Worm (Caenorhabditis elegans): ENCODE results near the gene ZK829.9.
A peak's percentile ranks its signal among the peaks of the same experiment; 100 is the strongest.

Gene ZK829.9

DNA sequence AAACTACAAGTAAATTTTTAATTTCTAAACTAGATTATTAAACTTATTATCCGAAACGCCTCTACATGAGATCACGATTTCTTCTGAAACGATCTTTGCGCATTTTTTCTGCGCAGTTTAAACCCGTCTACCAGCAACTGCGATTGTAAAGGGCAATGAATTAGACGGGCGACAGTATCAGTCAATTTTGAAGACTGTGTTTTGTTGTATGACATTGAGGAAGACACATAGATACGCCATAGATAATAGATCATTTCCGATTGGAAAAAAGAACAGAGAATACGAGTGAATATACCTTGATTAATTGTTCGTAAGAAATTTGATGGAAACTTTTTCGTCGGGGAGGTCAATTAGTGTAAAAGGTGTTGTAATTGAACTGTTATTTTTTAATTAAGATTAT lies 51.0 kb downstream of the ZK829.9 start:
- TF ChIP-seq unc-55 (GFP tag; optimal IDR thresholded peaks at IDR 0.05) (no peak), ZK546.5 (tag; optimal IDR thresholded peaks at IDR 0.05) (no peak), blmp-1 (tag; optimal IDR thresholded peaks at IDR 0.05; ENCODE audit: insufficient read depth) (peak; percentile 58), nhr-10 (tag; optimal IDR thresholded peaks at IDR 0.05) (no peak), skn-1 (tag; optimal IDR thresholded peaks at IDR 0.05) (no peak), gmeb-1 (tag; optimal IDR thresholded peaks at IDR 0.05) (no peak), ceh-82 (tag; optimal IDR thresholded peaks at IDR 0.05) (no peak), ceh-16 (tag; optimal IDR thresholded peaks at IDR 0.05) (peak; percentile 71), nhr-21 (tag; optimal IDR thresholded peaks at IDR 0.05) (peak; percentile 68), mdl-1 (tag; optimal IDR thresholded peaks at IDR 0.05) (no peak), elt-3 (tag; optimal IDR thresholded peaks at IDR 0.05) (no peak), sma-9 (GFP tag; optimal IDR thresholded peaks at IDR 0.05) (peak; percentile 65), sma-9 (tag; optimal IDR thresholded peaks at IDR 0.05) (no peak), nhr-11 (tag; optimal IDR thresholded peaks at IDR 0.05) (no peak), fos-1 (tag; optimal IDR thresholded peaks at IDR 0.05) (peak; percentile 12), crh-2 (tag; optimal IDR thresholded peaks at IDR 0.05) (no peak), snpc-4 (tag; optimal IDR thresholded peaks at IDR 0.05) (no peak), F13H6.1 (tag; optimal IDR thresholded peaks at IDR 0.05) (no peak), elt-1 (tag; optimal IDR thresholded peaks at IDR 0.05) (no peak), egl-27 (tag; optimal IDR thresholded peaks at IDR 0.05) (no peak), ama-1 (optimal IDR thresholded peaks at IDR 0.05) (no peak), C34F6.9 (tag; optimal IDR thresholded peaks at IDR 0.05) (no peak), ztf-11 (tag; optimal IDR thresholded peaks at IDR 0.05) (no peak), nhr-237 (tag; optimal IDR thresholded peaks at IDR 0.05) (no peak), nhr-12 (tag; optimal IDR thresholded peaks at IDR 0.05) (no peak), R02D3.7 (tag; optimal IDR thresholded peaks at IDR 0.05) (no peak), mbf-1 (tag; optimal IDR thresholded peaks at IDR 0.05) (no peak), ztf-1 (GFP tag; conservative IDR thresholded peaks at IDR 0.05) (no peak), lin-13 (GFP tag; optimal IDR thresholded peaks at IDR 0.05) (no peak), dmd-4 (tag; optimal IDR thresholded peaks at IDR 0.05) (no peak), peb-1 (tag; optimal IDR thresholded peaks at IDR 0.05) (no peak), alr-1 (tag; optimal IDR thresholded peaks at IDR 0.05) (no peak), nhr-129 (tag; optimal IDR thresholded peaks at IDR 0.05) (peak; percentile 57), sma-3 (GFP tag; optimal IDR thresholded peaks at IDR 0.05) (no peak), nhr-23 (tag; optimal IDR thresholded peaks at IDR 0.05) (no peak), aly-2 (tag; optimal IDR thresholded peaks at IDR 0.05) (no peak), lin-39 (tag; optimal IDR thresholded peaks at IDR 0.05) (no peak), mab-5 (tag; optimal IDR thresholded peaks at IDR 0.05) (no peak), lin-11 (tag; optimal IDR thresholded peaks at IDR 0.05) (no peak), unc-62 (GFP tag; optimal IDR thresholded peaks at IDR 0.05) (no peak), nhr-25 (tag; optimal IDR thresholded peaks at IDR 0.05) (peak; percentile 80), lsy-2 (tag; optimal IDR thresholded peaks at IDR 0.05) (no peak), nhr-6 (tag; optimal IDR thresholded peaks at IDR 0.05) (no peak), zag-1 (tag; optimal IDR thresholded peaks at IDR 0.05) (no peak), ztf-4 (tag; optimal IDR thresholded peaks at IDR 0.05) (no peak), nhr-77 (tag; optimal IDR thresholded peaks at IDR 0.05) (no peak), unc-39 (tag; optimal IDR thresholded peaks at IDR 0.05) (no peak), sem-4 (tag; optimal IDR thresholded peaks at IDR 0.05) (no peak), Y55F3AM.14 (GFP tag; optimal IDR thresholded peaks at IDR 0.05) (no peak)

All from whole organism, L2 larva.